Worm (Caenorhabditis elegans): ENCODE measurements around the gene cutc-1.

- TF ChIP-seq lim-6 (tag; optimal IDR thresholded peaks at IDR 0.05) = no peak
- no peak for TF ChIP-seq ahr-1 (tag; optimal IDR thresholded peaks at IDR 0.05)
- no peak for TF ChIP-seq unc-3 (GFP tag; conservative IDR thresholded peaks at IDR 0.05)
- TF ChIP-seq unc-3 (tag; optimal IDR thresholded peaks at IDR 0.05) = no peak
- no peak for TF ChIP-seq ceh-24 (tag; optimal IDR thresholded peaks at IDR 0.05)
Measured at ce11 chrIII:8425076-8425475, 21.7 kb upstream of the cutc-1 start.
